Fruit fly (Drosophila melanogaster) whole organism, embryonic: ENCODE measurements around the gene Rtnl2.
A peak's percentile ranks its signal among the peaks of the same experiment; 100 is the strongest.

Experiments
- Aef1 ChIP-seq: fragments of 200-800 bp; sonication (Bioruptor generic); IDR thresholded peaks from 3 replicates; pipeline ENCODE4 v1.3.6; 2022; ENCODE audit warnings: missing biosample characterization, missing genetic modification characterization
- C15 ChIP-seq: fragments of 200-800 bp; sonication (Bioruptor generic); IDR thresholded peaks from 3 replicates; pipeline ENCODE4 v1.3.6; 2022; ENCODE audit warnings: missing biosample characterization, missing genetic modification characterization
- CG10565 ChIP-seq: fragments of 200-800 bp; sonication (Bioruptor generic); optimal IDR thresholded peaks from 3 replicates; lab custom pipeline; 2016; ENCODE audit warnings: missing biosample characterization, mild to moderate bottlenecking, missing genetic modification characterization
- CG11093 ChIP-seq: fragments of 200-800 bp; sonication (Bioruptor generic); IDR thresholded peaks from 3 replicates; pipeline ENCODE4 v1.3.6; 2022; ENCODE audit warnings: missing biosample characterization, missing genetic modification characterization
- CG12155 ChIP-seq: fragments of 200-800 bp; sonication (Bioruptor generic); optimal IDR thresholded peaks from 3 replicates; lab custom pipeline; 2016; ENCODE audit warnings: missing biosample characterization, missing genetic modification characterization
- CG1233 ChIP-seq: fragments of 200-800 bp; sonication (Bioruptor generic); optimal IDR thresholded peaks from 4 replicates; lab custom pipeline; 2018; ENCODE audit warnings: missing biosample characterization, mild to moderate bottlenecking, missing genetic modification characterization
- CG13775 ChIP-seq: fragments of 200-800 bp; sonication (Bioruptor generic); optimal IDR thresholded peaks from 3 replicates; lab custom pipeline; 2017; ENCODE audit warnings: missing biosample characterization, mild to moderate bottlenecking, missing genetic modification characterization
- CG14014 ChIP-seq: fragments of 200-800 bp; sonication (Bioruptor generic); IDR thresholded peaks from 2 replicates; pipeline ENCODE4 v1.3.6; 2022; ENCODE audit warnings: missing biosample characterization, missing genetic modification characterization
- CG16863 ChIP-seq: fragments of 200-800 bp; sonication (Bioruptor generic); optimal IDR thresholded peaks from 3 replicates; lab custom pipeline; 2016; ENCODE audit warnings: missing biosample characterization, missing genetic modification characterization
- CG17568 ChIP-seq: fragments of 200-800 bp; sonication (Bioruptor generic); optimal IDR thresholded peaks from 2 replicates; lab custom pipeline; 2018; ENCODE audit warnings: missing biosample characterization, mild to moderate bottlenecking, missing genetic modification characterization, moderate library complexity
- CG17802 ChIP-seq: fragments of 200-800 bp; sonication (Bioruptor generic); optimal IDR thresholded peaks from 2 replicates; lab custom pipeline; 2018; ENCODE audit warnings: missing biosample characterization, mild to moderate bottlenecking, missing genetic modification characterization, moderate library complexity
- CG3163 ChIP-seq: fragments of 200-800 bp; sonication (Bioruptor generic); optimal IDR thresholded peaks from 3 replicates; lab custom pipeline; 2016; ENCODE audit warnings: missing biosample characterization, missing genetic modification characterization
- CG32767 ChIP-seq: fragments of 200-800 bp; sonication (Bioruptor generic); IDR thresholded peaks from 2 replicates; pipeline ENCODE4 v1.3.6; 2022; ENCODE audit warnings: missing biosample characterization, missing genetic modification characterization
- CG34422 ChIP-seq: fragments of 200-800 bp; sonication (Bioruptor generic); IDR thresholded peaks from 3 replicates; pipeline ENCODE4 v1.3.6; 2022; ENCODE audit warnings: missing biosample characterization, missing genetic modification characterization
- CG3726 ChIP-seq: fragments of 200-800 bp; sonication (Bioruptor generic); IDR thresholded peaks from 3 replicates; pipeline ENCODE4, ENCODE4 v1.3.6; 2022; ENCODE audit warnings: missing biosample characterization, missing genetic modification characterization
- CG4328 ChIP-seq: fragments of 200-800 bp; sonication (Bioruptor generic); optimal IDR thresholded peaks from 3 replicates; lab custom pipeline; 2017; ENCODE audit warnings: missing biosample characterization, missing genetic modification reagents, missing genetic modification characterization
- CG4820 ChIP-seq: fragments of 200-800 bp; sonication (Bioruptor generic); optimal IDR thresholded peaks from 3 replicates; lab custom pipeline; 2016; ENCODE audit warnings: missing biosample characterization, missing genetic modification characterization
- CG6272 ChIP-seq: fragments of 200-800 bp; sonication (Bioruptor generic); IDR thresholded peaks from 2 replicates; pipeline ENCODE4 v1.3.6; 2022; ENCODE audit warnings: missing biosample characterization, missing genetic modification characterization
- CG6683 ChIP-seq: fragments of 200-800 bp; sonication (Bioruptor generic); optimal IDR thresholded peaks from 2 replicates; lab custom pipeline; 2017; ENCODE audit warnings: missing biosample characterization, mild to moderate bottlenecking, missing genetic modification characterization, missing genetic modification reagents
- CG7786 ChIP-seq: fragments of 200-800 bp; sonication (Bioruptor generic); optimal IDR thresholded peaks from 2 replicates; lab custom pipeline; 2016; ENCODE audit warnings: missing biosample characterization, missing genetic modification characterization
- CG8478 ChIP-seq: fragments of >200 bp; optimal IDR thresholded peaks from 2 replicates; lab custom pipeline; 2018
- CG9876 ChIP-seq: fragments of 200-800 bp; sonication (Bioruptor generic); optimal IDR thresholded peaks from 2 replicates; lab custom pipeline; 2016; ENCODE audit warnings: missing biosample characterization, missing genetic modification characterization
- Dp ChIP-seq: fragments of 200-800 bp; sonication (Bioruptor generic); optimal IDR thresholded peaks from 2 replicates; lab custom pipeline; 2018; ENCODE audit warnings: missing biosample characterization, mild to moderate bottlenecking, missing genetic modification characterization, moderate library complexity
- Drgx ChIP-seq: fragments of 200-800 bp; sonication (Bioruptor generic); IDR thresholded peaks from 2 replicates; pipeline ENCODE4 v1.3.6; 2022; ENCODE audit warnings: missing biosample characterization, missing genetic modification characterization
- E2f1 ChIP-seq: fragments of 200-800 bp; sonication (Bioruptor generic); IDR thresholded peaks from 2 replicates; pipeline ENCODE4 v1.3.6; 2022; ENCODE audit warnings: missing biosample characterization, missing genetic modification characterization
- E2f2 ChIP-seq: fragments of 200-800 bp; sonication (Bioruptor generic); IDR thresholded peaks from 2 replicates; pipeline ENCODE4 v1.3.6; 2022; ENCODE audit warnings: missing biosample characterization, missing genetic modification characterization
- Fer3 ChIP-seq: fragments of 200-800 bp; sonication (Bioruptor generic); optimal IDR thresholded peaks from 2 replicates; lab custom pipeline; 2018; ENCODE audit warnings: missing biosample characterization, mild to moderate bottlenecking, missing genetic modification characterization, moderate library complexity
- Gsc ChIP-seq: fragments of 200-800 bp; sonication (Bioruptor generic); IDR thresholded peaks from 2 replicates; pipeline ENCODE4 v1.3.6; 2022; ENCODE audit warnings: missing biosample characterization, missing genetic modification characterization
- HLH3B ChIP-seq: fragments of 200-800 bp; sonication (Bioruptor generic); IDR thresholded peaks from 2 replicates; pipeline ENCODE4 v1.3.6; 2022; ENCODE audit warnings: missing biosample characterization, missing genetic modification characterization
- Mrtf ChIP-seq: fragments of 200-800 bp; sonication (Bioruptor generic); IDR thresholded peaks from 3 replicates; pipeline ENCODE4 v1.3.6; 2022; ENCODE audit warnings: missing biosample characterization, missing genetic modification characterization
- PHDP ChIP-seq: fragments of 200-800 bp; sonication (Bioruptor generic); optimal IDR thresholded peaks from 3 replicates; lab custom pipeline; 2018; ENCODE audit warnings: missing biosample characterization, mild to moderate bottlenecking, missing genetic modification characterization, moderate library complexity
- Sox100B ChIP-seq: fragments of 200-800 bp; sonication (Bioruptor generic); optimal IDR thresholded peaks from 3 replicates; lab custom pipeline; 2018; ENCODE audit warnings: missing biosample characterization, mild to moderate bottlenecking, missing genetic modification characterization
- Xbp1 ChIP-seq: fragments of 200-800 bp; sonication (Bioruptor generic); optimal IDR thresholded peaks from 3 replicates; lab custom pipeline; 2016; ENCODE audit warnings: missing biosample characterization, mild to moderate bottlenecking, missing genetic modification characterization
- bsh ChIP-seq, 2 experiments: fragments of 200-800 bp; sonication (Bioruptor generic); optimal IDR thresholded peaks; 2 replicates each; lab custom pipeline; 2017 to 2018; ENCODE audit warnings: mild to moderate bottlenecking in 2 of 2, missing biosample characterization in 2 of 2, missing genetic modification characterization in 2 of 2, moderate library complexity in 1 of 2
- ci ChIP-seq: fragments of 200-800 bp; sonication (Bioruptor generic); IDR thresholded peaks from 3 replicates; pipeline ENCODE4 v1.3.6; 2022; ENCODE audit warnings: missing biosample characterization, missing genetic modification characterization
- dan ChIP-seq: fragments of 200-800 bp; sonication (Bioruptor generic); IDR thresholded peaks from 2 replicates; pipeline ENCODE4 v1.3.6; 2022; ENCODE audit warnings: missing biosample characterization, missing genetic modification characterization
- disco-r ChIP-seq: fragments of 200-800 bp; sonication (Bioruptor generic); optimal IDR thresholded peaks from 2 replicates; lab custom pipeline; 2016; ENCODE audit warnings: missing biosample characterization, missing genetic modification characterization
- dysf ChIP-seq: fragments of 200-800 bp; sonication (Bioruptor generic); IDR thresholded peaks from 3 replicates; pipeline ENCODE4 v1.3.6; 2022; ENCODE audit warnings: missing biosample characterization, missing genetic modification characterization
- emc ChIP-seq: fragments of 200-800 bp; sonication (Bioruptor generic); optimal IDR thresholded peaks from 2 replicates; lab custom pipeline; 2016; ENCODE audit warnings: missing biosample characterization, missing genetic modification characterization
- gem ChIP-seq: fragments of 200-800 bp; sonication (Bioruptor generic); optimal IDR thresholded peaks from 2 replicates; lab custom pipeline; 2019; ENCODE audit warnings: missing biosample characterization, mild to moderate bottlenecking, missing genetic modification characterization, moderate library complexity
- grn ChIP-seq: fragments of 200-800 bp; sonication (Bioruptor generic); optimal IDR thresholded peaks from 3 replicates; lab custom pipeline; 2017; ENCODE audit warnings: missing biosample characterization, missing genetic modification characterization
- hb ChIP-seq: fragments of 200-800 bp; sonication (Bioruptor generic); IDR thresholded peaks from 3 replicates; pipeline ENCODE4 v1.3.6; 2022; ENCODE audit warnings: missing biosample characterization, missing genetic modification characterization; ENCODE audit not compliant: partially characterized antibody
- insv ChIP-seq, 2 experiments: fragments of 200-800 bp; sonication (Bioruptor generic); optimal IDR thresholded peaks; 3 replicates each; lab custom pipeline; 2016 to 2018; ENCODE audit warnings: missing biosample characterization in 2 of 2, missing genetic modification characterization in 2 of 2
- pan ChIP-seq, 4 experiments: fragments of >200 bp in 3 of 4; fragments of 200-800 bp in 1 of 4; sonication (Bioruptor generic) in 1 of 4; optimal IDR thresholded peaks in 3 of 4; IDR thresholded peaks in 1 of 4; 2 replicates each; pipeline versions ENCODE4 v1.3.6 to Lab custom; 2017 to 2022; ENCODE audit warnings: missing biosample characterization in 2 of 4, missing genetic modification characterization in 2 of 4, mixed read lengths in 1 of 4
- pfk ChIP-seq: fragments of 200-800 bp; sonication (Bioruptor generic); optimal IDR thresholded peaks from 2 replicates; lab custom pipeline; 2018; ENCODE audit warnings: missing biosample characterization, mild to moderate bottlenecking, missing genetic modification characterization, moderate library complexity
- psq ChIP-seq: fragments of 200-800 bp; sonication (Bioruptor generic); optimal IDR thresholded peaks from 2 replicates; lab custom pipeline; 2017; ENCODE audit warnings: missing biosample characterization, missing genetic modification characterization
- ranshi ChIP-seq: fragments of 200-800 bp; sonication (Bioruptor generic); IDR thresholded peaks from 2 replicates; pipeline ENCODE4 v1.3.6; 2022; ENCODE audit warnings: missing biosample characterization, missing genetic modification characterization
- rib ChIP-seq: fragments of 200-800 bp; sonication (Bioruptor generic); IDR thresholded peaks from 2 replicates; pipeline ENCODE4 v1.3.6; 2022; ENCODE audit warnings: missing biosample characterization, missing genetic modification characterization
- sens ChIP-seq: fragments of 200-800 bp; sonication (Bioruptor generic); peaks from one replicate; lab custom pipeline; 2016; ENCODE audit warnings: missing biosample characterization, missing genetic modification characterization
- sim ChIP-seq: fragments of 200-800 bp; sonication (Bioruptor generic); IDR thresholded peaks from 2 replicates; pipeline ENCODE4 v1.3.6; 2022; ENCODE audit warnings: missing biosample characterization, missing genetic modification characterization
- sob ChIP-seq: fragments of 200-800 bp; sonication (Bioruptor generic); IDR thresholded peaks from 2 replicates; pipeline ENCODE4 v1.3.6; 2022; ENCODE audit warnings: missing biosample characterization, missing genetic modification characterization
- tgo ChIP-seq: fragments of 200-800 bp; sonication (Bioruptor generic); IDR thresholded peaks from 3 replicates; pipeline ENCODE4 v1.3.6; 2022; ENCODE audit warnings: missing biosample characterization, missing genetic modification characterization
- tio ChIP-seq: fragments of 200-800 bp; sonication (Bioruptor generic); optimal IDR thresholded peaks from 2 replicates; lab custom pipeline; 2017; ENCODE audit warnings: missing biosample characterization, missing genetic modification characterization, inconsistent platforms

Gene Rtnl2

DNA sequence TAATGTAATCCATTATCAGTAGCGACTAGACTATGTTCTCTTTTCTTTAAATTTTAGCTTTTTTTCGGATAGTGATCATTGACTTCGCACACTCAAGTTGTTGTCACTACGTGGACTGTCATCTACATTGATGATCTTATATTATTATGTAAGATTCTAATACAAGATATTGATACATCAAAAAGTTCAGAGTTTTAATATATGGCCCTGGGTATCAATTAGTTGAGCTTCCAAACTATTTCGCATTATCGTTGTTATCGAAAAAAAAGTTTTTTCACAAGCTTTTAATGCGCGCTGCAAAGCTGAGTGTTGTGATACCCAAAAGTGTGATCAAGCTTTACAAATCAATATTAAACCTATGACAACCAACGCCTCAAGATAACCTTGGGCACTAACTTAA, 37.9 kb downstream of the Rtnl2 start (continued):
- no peak for TF ChIP-seq CG11093 (GFP tag; lab: Robert Waterston, UW)
- TF ChIP-seq CG8478 (lab: Kevin White, UChicago), result no peak
- TF ChIP-seq CG4328 (GFP tag; lab: Kevin White, UChicago), result no peak
- TF ChIP-seq hb (GFP tag; lab: Robert Waterston, UW), result peak; percentile 71; the same call in 2 of the 3 replicates
- TF ChIP-seq PHDP, result no peak
- no peak for TF ChIP-seq ranshi (GFP tag; lab: Robert Waterston, UW)
- no peak for TF ChIP-seq CG13775 (GFP tag; lab: Kevin White, UChicago)
- TF ChIP-seq Sox100B (GFP tag; lab: Kevin White, UChicago), result no peak
- no peak for TF ChIP-seq tio (GFP tag; lab: Kevin White, UChicago)
- no peak for TF ChIP-seq CG17802 (tag; lab: Kevin White, UChicago)
- no peak for TF ChIP-seq CG9876 (GFP tag; lab: Kevin White, UChicago)
- no peak for TF ChIP-seq Aef1 (GFP tag; lab: Robert Waterston, UW)
- TF ChIP-seq psq (GFP tag; lab: Kevin White, UChicago), result no peak
- TF ChIP-seq CG32767, result no peak
- no peak for TF ChIP-seq bsh (GFP tag; optimal IDR thresholded peaks at IDR 0.05; lab: Kevin White, UChicago)
- TF ChIP-seq rib, result no peak
- no peak for TF ChIP-seq CG7786 (GFP tag; lab: Kevin White, UChicago)
- no peak for TF ChIP-seq CG3163 (GFP tag; lab: Kevin White, UChicago)
- TF ChIP-seq dysf, result peak; percentile 32; the same call in 1 of the 3 replicates
- no peak for TF ChIP-seq CG17568
- peak; percentile 8 for TF ChIP-seq Xbp1
- no peak for TF ChIP-seq Drgx (GFP tag; lab: Robert Waterston, UW)
- no peak for TF ChIP-seq insv (GFP tag; optimal IDR thresholded peaks at IDR 0.05; lab: Kevin White, UChicago)
- peak; percentile 18 for TF ChIP-seq CG4820
- TF ChIP-seq sim (GFP tag; lab: Robert Waterston, UW), result no peak
- TF ChIP-seq CG34422, result 0 out of 3 replicates have a peak, but pooled peaks have one; percentile 11
- no peak for TF ChIP-seq CG6683
- no peak for TF ChIP-seq disco-r (GFP tag; lab: Kevin White, UChicago)
- TF ChIP-seq sens (GFP tag; lab: Kevin White, UChicago), result peak; percentile 89
- TF ChIP-seq Mrtf (GFP tag; lab: Robert Waterston, UW), result no peak
- no peak for TF ChIP-seq dan
- TF ChIP-seq emc, result no peak
- peak; percentile 51 for TF ChIP-seq gem
- TF ChIP-seq grn (GFP tag; lab: Kevin White, UChicago), result no peak
- TF ChIP-seq Gsc, result no peak
- TF ChIP-seq CG14014 (GFP tag; lab: Robert Waterston, UW), result peak; percentile 39; the same call in 1 of the 2 replicates
- TF ChIP-seq HLH3B (GFP tag; lab: Robert Waterston, UW), result no peak
- TF ChIP-seq ci (GFP tag; lab: Robert Waterston, UW), result peak; percentile 47; the same call in 1 of the 3 replicates
- TF ChIP-seq Dp (GFP tag; lab: Kevin White, UChicago), result no peak
- TF ChIP-seq Fer3, result no peak
- TF ChIP-seq E2f1, result no peak
- no peak for TF ChIP-seq CG6272 (GFP tag; lab: Robert Waterston, UW)
- no peak for TF ChIP-seq pan (optimal IDR thresholded peaks at IDR 0.05; lab: Kevin White, UChicago)
- TF ChIP-seq pan (GFP tag; optimal IDR thresholded peaks at IDR 0.05 in 1 of 2, IDR thresholded peaks at IDR 0.05 in 1 of 2), result no peak
- TF ChIP-seq CG1233 (GFP tag; lab: Kevin White, UChicago), result no peak
- no peak for TF ChIP-seq C15
- TF ChIP-seq pfk (GFP tag; lab: Kevin White, UChicago), result no peak
- 0 out of 2 replicates have a peak, but pooled peaks have one; percentile 8 for TF ChIP-seq E2f2 (GFP tag; lab: Robert Waterston, UW)
- no peak for TF ChIP-seq tgo (GFP tag; lab: Robert Waterston, UW)
- TF ChIP-seq CG3726 (GFP tag; lab: Robert Waterston, UW), result no peak
- TF ChIP-seq CG16863 (GFP tag; lab: Kevin White, UChicago), result no peak
- no peak for TF ChIP-seq CG10565
- no peak for TF ChIP-seq CG12155 (GFP tag; lab: Kevin White, UChicago)
- peak; percentile 57 for TF ChIP-seq sob (GFP tag; lab: Robert Waterston, UW)
